Fruit fly (Drosophila melanogaster) whole organism, wandering third instar larva: ENCODE results near the gene ctrip.

Experiments used
- Abd-B ChIP-seq: fragments of >200 bp; optimal IDR thresholded peaks from 2 replicates; lab custom pipeline; 2017; ENCODE audit warnings: missing biosample characterization, missing genetic modification characterization
- CG32264 ChIP-seq: fragments of 200-800 bp; sonication (Bioruptor generic); optimal IDR thresholded peaks from 2 replicates; lab custom pipeline; 2016; ENCODE audit warnings: missing biosample characterization, missing genetic modification characterization
- CG9705 ChIP-seq: fragments of 200-800 bp; sonication (Bioruptor generic); optimal IDR thresholded peaks from 2 replicates; lab custom pipeline; 2018; ENCODE audit warnings: missing biosample characterization, mild to moderate bottlenecking, missing genetic modification characterization
- CrebA ChIP-seq: fragments of 200-800 bp; sonication (Bioruptor generic); optimal IDR thresholded peaks from 2 replicates; lab custom pipeline; 2016; ENCODE audit warnings: missing biosample characterization, mild to moderate bottlenecking, missing genetic modification characterization, borderline replicate concordance
- Dfd ChIP-seq: fragments of >200 bp; optimal IDR thresholded peaks from 2 replicates; lab custom pipeline; 2017; ENCODE audit warnings: missing biosample characterization, missing genetic modification characterization
- Dif ChIP-seq: fragments of 200-275, 200-300 bp; sonication (Bioruptor generic); optimal IDR thresholded peaks from 2 replicates; lab custom pipeline; 2018; ENCODE audit warnings: missing biosample characterization, missing genetic modification characterization; ENCODE audit not compliant: partially characterized antibody
- GATAd ChIP-seq: sonication (Bioruptor generic); optimal IDR thresholded peaks from 2 replicates; lab custom pipeline; 2016; ENCODE audit warnings: missing biosample characterization, missing genetic modification characterization
- HLH106 ChIP-seq: fragments of 200-800 bp; optimal IDR thresholded peaks from 3 replicates; lab custom pipeline; 2019; ENCODE audit warnings: missing biosample characterization, mild to moderate bottlenecking, missing genetic modification characterization, moderate library complexity
- Hnf4 ChIP-seq: fragments of 200-800 bp; sonication (Bioruptor generic); optimal IDR thresholded peaks from 2 replicates; lab custom pipeline; 2016; ENCODE audit warnings: missing biosample characterization, mild to moderate bottlenecking, missing genetic modification characterization
- Hr83 ChIP-seq: fragments of 200-300 bp; sonication (Bioruptor generic); optimal IDR thresholded peaks from 2 replicates; lab custom pipeline; 2016; ENCODE audit warnings: missing biosample characterization, mild to moderate bottlenecking, missing genetic modification characterization, moderate library complexity; ENCODE audit not compliant: poor library complexity, severe bottlenecking
- Myc ChIP-seq: fragments of >200 bp; optimal IDR thresholded peaks from 2 replicates; lab custom pipeline; 2017
- N ChIP-seq: fragments of >200 bp; optimal IDR thresholded peaks from 2 replicates; lab custom pipeline; 2018; ENCODE audit warnings: missing biosample characterization, missing external identifiers, missing genetic modification characterization
- OdsH ChIP-seq: fragments of 200-800 bp; sonication (Bioruptor generic); optimal IDR thresholded peaks from 2 replicates; lab custom pipeline; 2016; ENCODE audit warnings: missing biosample characterization, mild to moderate bottlenecking, missing genetic modification characterization
- Rel ChIP-seq, 2 experiments: fragments of 200-800 bp; sonication (Bioruptor generic) in 1 of 2; optimal IDR thresholded peaks; 2 replicates in 1 of 2; 3 replicates in 1 of 2; lab custom pipeline; 2016 to 2019; ENCODE audit warnings: mild to moderate bottlenecking in 2 of 2, missing biosample characterization in 2 of 2, missing genetic modification characterization in 2 of 2, moderate library complexity in 1 of 2
- Sp1 ChIP-seq: fragments of 200-800 bp; sonication (Bioruptor generic); optimal IDR thresholded peaks from 3 replicates; lab custom pipeline; 2019; ENCODE audit warnings: missing biosample characterization, mild to moderate bottlenecking, missing genetic modification characterization, moderate library complexity
- Vsx2 ChIP-seq: fragments of 200-300, 225-300 bp; sonication (Bioruptor generic); optimal IDR thresholded peaks from 2 replicates; lab custom pipeline; 2018; ENCODE audit warnings: missing biosample characterization, missing genetic modification characterization; ENCODE audit not compliant: partially characterized antibody
- br ChIP-seq: fragments of 200-800 bp; sonication (Bioruptor generic); optimal IDR thresholded peaks from 2 replicates; lab custom pipeline; 2016; ENCODE audit warnings: missing biosample characterization, missing genetic modification characterization
- brk ChIP-seq: fragments of 200-800 bp; sonication (Bioruptor generic); optimal IDR thresholded peaks from 2 replicates; lab custom pipeline; 2016; ENCODE audit warnings: missing biosample characterization, mild to moderate bottlenecking, missing genetic modification characterization
- dmrt93B ChIP-seq: fragments of 200-800 bp; sonication (Bioruptor generic); optimal IDR thresholded peaks from 2 replicates; lab custom pipeline; 2018; ENCODE audit warnings: missing biosample characterization, mild to moderate bottlenecking, missing genetic modification characterization
- foxo ChIP-seq, 2 experiments: fragments of 200-800 bp; sonication (Bioruptor generic); optimal IDR thresholded peaks; 2 replicates in 1 of 2; 3 replicates in 1 of 2; lab custom pipeline; 2016 to 2017; ENCODE audit warnings: missing biosample characterization in 2 of 2, missing genetic modification characterization in 2 of 2
- fru ChIP-seq: fragments of 200-800 bp; sonication (Bioruptor generic); optimal IDR thresholded peaks from 3 replicates; lab custom pipeline; 2016; ENCODE audit warnings: missing biosample characterization, mild to moderate bottlenecking, missing genetic modification characterization
- h ChIP-seq: fragments of 200-800 bp; sonication (Bioruptor generic); optimal IDR thresholded peaks from 3 replicates; lab custom pipeline; 2016; ENCODE audit warnings: missing biosample characterization, mild to moderate bottlenecking, missing genetic modification characterization
- jim ChIP-seq: fragments of 175-275, 200-325 bp; sonication (Bioruptor generic); optimal IDR thresholded peaks from 2 replicates; lab custom pipeline; 2016; ENCODE audit warnings: missing biosample characterization, mild to moderate bottlenecking, missing genetic modification characterization
- lola ChIP-seq: fragments of >200 bp; optimal IDR thresholded peaks from 2 replicates; lab custom pipeline; 2017; ENCODE audit warnings: missing biosample characterization, missing genetic modification characterization
- pan ChIP-seq: fragments of >200 bp; optimal IDR thresholded peaks from 2 replicates; lab custom pipeline; 2017
- psq ChIP-seq: fragments of 200-800 bp; sonication (Bioruptor generic); optimal IDR thresholded peaks from 3 replicates; lab custom pipeline; 2017; ENCODE audit warnings: missing biosample characterization, mild to moderate bottlenecking, missing genetic modification characterization, moderate library complexity
- rgr ChIP-seq: fragments of 200-800 bp; sonication (Bioruptor generic); optimal IDR thresholded peaks from 3 replicates; lab custom pipeline; 2016; ENCODE audit warnings: missing biosample characterization, mild to moderate bottlenecking, missing genetic modification characterization
- sage ChIP-seq: fragments of 200-800 bp; sonication (Bioruptor generic); optimal IDR thresholded peaks from 2 replicates; lab custom pipeline; 2016; ENCODE audit warnings: missing biosample characterization, mild to moderate bottlenecking, missing genetic modification characterization
- sv ChIP-seq: fragments of 200-800 bp; sonication (Bioruptor generic); optimal IDR thresholded peaks from 3 replicates; lab custom pipeline; 2016; ENCODE audit warnings: missing biosample characterization, missing genetic modification characterization

The ctrip gene

DNA sequence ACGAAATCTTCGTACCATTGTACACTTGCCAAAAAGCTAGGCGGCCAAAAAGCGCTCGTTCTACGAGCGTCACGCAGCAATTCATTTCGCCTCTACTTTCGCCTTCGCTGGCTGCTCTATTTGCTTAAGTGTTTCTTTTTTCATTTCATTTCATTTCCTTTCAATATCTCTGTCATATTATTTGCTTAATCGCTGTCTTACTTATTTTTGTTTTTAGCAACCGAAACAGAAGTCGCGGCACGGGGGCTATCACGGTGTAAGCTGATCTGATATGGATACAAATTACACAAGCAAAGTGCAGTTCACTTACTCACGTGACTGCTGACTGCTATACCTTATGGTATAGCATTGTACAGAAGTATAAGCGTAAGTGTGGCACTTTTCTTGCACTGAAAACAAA lies 40.6 kb downstream of the ctrip start:
- TF ChIP-seq OdsH (GFP tag; lab: Kevin White, UChicago), result peak; percentile 39
- peak; percentile 57 for TF ChIP-seq h (GFP tag; lab: Kevin White, UChicago)
- TF ChIP-seq rgr (GFP tag; lab: Kevin White, UChicago), result peak; percentile 38
- no peak for TF ChIP-seq Rel (GFP tag; optimal IDR thresholded peaks at IDR 0.05; lab: Kevin White, UChicago)
- no peak for TF ChIP-seq Rel (tag; optimal IDR thresholded peaks at IDR 0.05; lab: Kevin White, UChicago)
- peak; percentile 23 for TF ChIP-seq fru (GFP tag; lab: Kevin White, UChicago)
- peak; percentile 0 for TF ChIP-seq Hr83
- TF ChIP-seq, all 38 proteins: peak for 5

DNA sequence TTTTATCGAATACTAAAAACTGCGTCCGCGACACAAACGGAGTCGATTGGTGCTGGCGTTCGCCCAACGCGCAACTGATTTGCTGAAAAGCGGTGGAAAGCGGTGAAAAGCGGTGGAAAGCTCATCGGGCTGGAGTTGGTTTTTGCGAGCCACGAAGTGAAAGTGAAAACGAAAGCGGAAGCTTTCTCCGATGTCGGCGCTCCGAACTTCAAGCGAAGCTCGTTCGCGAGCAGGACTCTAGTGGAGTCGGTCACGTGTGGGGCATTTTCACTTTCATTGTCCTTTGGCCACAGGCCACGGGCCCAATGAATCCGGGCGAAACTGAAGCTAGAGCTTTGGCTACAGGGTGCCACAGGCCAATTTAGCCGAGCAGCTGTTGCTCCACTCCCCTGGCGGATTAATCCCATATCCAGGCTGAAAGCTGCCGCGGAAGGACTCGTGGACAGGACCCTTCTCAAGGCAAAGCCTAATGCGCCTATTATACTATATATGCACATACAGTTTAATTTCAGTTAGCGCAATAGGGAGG lies 43.1 kb downstream of the ctrip start:
- TF ChIP-seq rgr (GFP tag; lab: Kevin White, UChicago), result no peak
- TF ChIP-seq Dif (GFP tag; lab: Kevin White, UChicago), result no peak
- no peak for TF ChIP-seq GATAd (GFP tag; lab: Kevin White, UChicago)
- TF ChIP-seq Myc, result no peak
- no peak for TF ChIP-seq br (GFP tag; lab: Kevin White, UChicago)
- TF ChIP-seq foxo (GFP tag; optimal IDR thresholded peaks at IDR 0.05; lab: Kevin White, UChicago), result no peak
- no peak for TF ChIP-seq Rel (GFP tag; optimal IDR thresholded peaks at IDR 0.05; lab: Kevin White, UChicago)
- TF ChIP-seq Rel (tag; optimal IDR thresholded peaks at IDR 0.05; lab: Kevin White, UChicago), result no peak

- TF ChIP-seq h (GFP tag; lab: Kevin White, UChicago) (peak; percentile 25), OdsH (GFP tag; lab: Kevin White, UChicago) (no peak), lola (GFP tag; lab: Kevin White, UChicago) (no peak), rgr (GFP tag; lab: Kevin White, UChicago) (peak; percentile 4), Rel (GFP tag; optimal IDR thresholded peaks at IDR 0.05; lab: Kevin White, UChicago) (no peak), Rel (tag; optimal IDR thresholded peaks at IDR 0.05; lab: Kevin White, UChicago) (no peak), GATAd (GFP tag; lab: Kevin White, UChicago) (no peak), Hr83 (peak; percentile 37), CrebA (GFP tag; lab: Kevin White, UChicago) (peak; percentile 52), br (GFP tag; lab: Kevin White, UChicago) (peak; percentile 38), Sp1 (GFP tag; lab: Kevin White, UChicago) (peak; percentile 77), sage (GFP tag; lab: Kevin White, UChicago) (peak; percentile 12), fru (GFP tag; lab: Kevin White, UChicago) (no peak), Hnf4 (GFP tag; lab: Kevin White, UChicago) (peak; percentile 28), Dif (GFP tag; lab: Kevin White, UChicago) (no peak), HLH106 (tag; lab: Kevin White, UChicago) (no peak), foxo (GFP tag; optimal IDR thresholded peaks at IDR 0.05; lab: Kevin White, UChicago) (no peak), N (no peak)
Observed at dm6 chr3R:4761372-4761771, 50.5 kb downstream of the ctrip start.

dm6 chr3R:4749735-4750134 lies 62.2 kb downstream of the ctrip start, which contains the start of gene atms:
Gene atms, plus strand, starts transcription at chr3R:4750035.
- TF ChIP-seq Sp1 (GFP tag; lab: Kevin White, UChicago), result no peak
- no peak for TF ChIP-seq CrebA (GFP tag; lab: Kevin White, UChicago)
- TF ChIP-seq pan (lab: Kevin White, UChicago), result no peak
- TF ChIP-seq sv (GFP tag; lab: Kevin White, UChicago), result no peak
- TF ChIP-seq Rel (GFP tag; optimal IDR thresholded peaks at IDR 0.05; lab: Kevin White, UChicago), result no peak
- no peak for TF ChIP-seq Rel (tag; optimal IDR thresholded peaks at IDR 0.05; lab: Kevin White, UChicago)
- TF ChIP-seq Abd-B, result no peak
- TF ChIP-seq dmrt93B (GFP tag; lab: Kevin White, UChicago), result no peak
- no peak for TF ChIP-seq fru (GFP tag; lab: Kevin White, UChicago)
- no peak for TF ChIP-seq Vsx2 (GFP tag; lab: Kevin White, UChicago)
- TF ChIP-seq CG32264 (GFP tag; lab: Kevin White, UChicago), result no peak
- no peak for TF ChIP-seq h (GFP tag; lab: Kevin White, UChicago)
- TF ChIP-seq HLH106 (tag; lab: Kevin White, UChicago), result no peak
- TF ChIP-seq Hnf4 (GFP tag; lab: Kevin White, UChicago), result no peak
- TF ChIP-seq brk (GFP tag; lab: Kevin White, UChicago), result no peak
- TF ChIP-seq psq (GFP tag; lab: Kevin White, UChicago), result no peak
- no peak for TF ChIP-seq jim (GFP tag; lab: Kevin White, UChicago)
- TF ChIP-seq sage (GFP tag; lab: Kevin White, UChicago), result no peak
- TF ChIP-seq Dfd (GFP tag; lab: Kevin White, UChicago), result no peak
- TF ChIP-seq CG9705, result no peak
- TF ChIP-seq foxo (GFP tag; optimal IDR thresholded peaks at IDR 0.05; lab: Kevin White, UChicago), result no peak
